Fruit fly (Drosophila melanogaster) ovary, adult (tissue): Measurements from ENCODE around the gene CG13084.

Source experiments
- CG17801 ChIP-seq: fragments of 200-800 bp; optimal IDR thresholded peaks from 2 replicates; lab custom pipeline; 2019; ENCODE audit warnings: missing biosample characterization, mild to moderate bottlenecking, missing genetic modification characterization, moderate library complexity; ENCODE audit not compliant: partially characterized antibody

Gene CG13084

DNA sequence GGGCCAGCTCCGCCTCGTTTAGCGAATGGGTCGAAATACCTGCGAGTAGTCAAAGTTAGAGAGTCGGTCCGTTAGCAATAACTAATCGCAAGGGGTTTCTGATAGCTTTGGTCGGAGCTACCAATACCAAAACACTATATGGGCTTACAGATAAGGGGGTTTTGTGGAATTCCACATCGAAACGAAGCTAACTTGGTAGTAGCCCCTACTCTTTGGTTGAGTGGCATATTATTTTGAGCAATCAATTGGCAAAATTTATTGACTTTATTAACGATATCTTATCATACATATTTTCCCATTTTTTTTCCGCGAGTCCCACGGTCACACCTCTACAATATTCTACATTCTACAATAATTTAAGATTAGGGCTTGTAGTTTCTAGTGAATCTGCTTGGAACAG is 21.6 kb downstream of the CG13084 start:
- no peak for TF ChIP-seq CG17801 (GFP tag; lab: Kevin White, UChicago)

DNA sequence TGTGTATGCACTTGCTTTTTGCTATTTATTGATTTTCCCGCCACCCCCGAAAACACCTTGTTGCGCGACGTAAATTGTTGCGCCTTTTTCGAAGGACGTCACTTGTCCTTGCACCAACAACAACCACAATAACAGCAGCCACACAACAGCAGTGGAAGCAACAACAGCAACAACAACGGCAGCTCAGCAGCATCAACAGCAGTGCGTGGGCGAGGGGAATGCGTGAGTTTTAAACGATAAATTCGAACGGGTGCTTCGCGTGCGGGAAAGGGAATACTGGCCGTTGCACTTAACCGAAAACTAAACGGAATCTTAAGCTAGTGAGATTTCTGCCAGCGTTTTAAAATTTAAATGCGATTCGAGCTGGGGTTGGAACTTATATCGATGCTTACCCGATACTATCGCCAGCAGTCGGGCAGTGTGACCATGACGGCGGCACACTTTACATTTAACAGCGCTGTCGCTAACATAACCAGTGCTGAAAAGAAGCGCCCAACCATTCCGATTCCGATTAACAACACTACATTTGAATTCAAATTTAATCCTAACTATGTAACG is 23.7 kb downstream of the CG13084 start, which contains the start of gene cyst:
Gene cyst, minus strand, starts transcription at position 404 of the 558 bp plus-strand sequence.
- TF ChIP-seq CG17801 (GFP tag; lab: Kevin White, UChicago) = no peak

DNA sequence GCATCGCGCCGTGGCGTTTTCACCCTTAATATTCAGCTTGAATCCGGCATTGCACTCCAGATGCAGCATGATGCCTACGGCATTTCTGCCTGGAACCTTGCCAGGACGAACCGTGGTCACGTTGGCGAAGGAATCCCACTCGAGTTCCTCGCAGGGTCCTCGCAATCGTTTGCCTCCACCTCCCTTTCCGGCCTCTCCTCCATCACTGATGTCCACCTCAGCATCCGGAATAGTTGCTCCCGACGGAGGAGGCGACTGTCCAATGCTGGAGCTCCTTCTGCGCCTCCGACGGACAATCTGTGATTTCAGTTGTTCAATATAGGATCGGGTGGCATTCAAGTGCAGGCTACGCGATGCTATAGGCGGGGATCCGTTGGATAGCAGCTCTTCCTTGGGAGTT is 27.5 kb downstream of the CG13084 start:
- no peak for TF ChIP-seq CG17801 (GFP tag; lab: Kevin White, UChicago)

dm6 chr2L:19516062-19516461 is 31.3 kb downstream of the CG13084 start:
- TF ChIP-seq CG17801 (GFP tag; lab: Kevin White, UChicago) = no peak

dm6 chr2L:19517154-19517814 is 32.6 kb downstream of the CG13084 start, which contains the start of gene Hasp:
Hasp (minus strand) TSS chr2L:19517204.
- TF ChIP-seq CG17801 (GFP tag; lab: Kevin White, UChicago) = no peak

DNA sequence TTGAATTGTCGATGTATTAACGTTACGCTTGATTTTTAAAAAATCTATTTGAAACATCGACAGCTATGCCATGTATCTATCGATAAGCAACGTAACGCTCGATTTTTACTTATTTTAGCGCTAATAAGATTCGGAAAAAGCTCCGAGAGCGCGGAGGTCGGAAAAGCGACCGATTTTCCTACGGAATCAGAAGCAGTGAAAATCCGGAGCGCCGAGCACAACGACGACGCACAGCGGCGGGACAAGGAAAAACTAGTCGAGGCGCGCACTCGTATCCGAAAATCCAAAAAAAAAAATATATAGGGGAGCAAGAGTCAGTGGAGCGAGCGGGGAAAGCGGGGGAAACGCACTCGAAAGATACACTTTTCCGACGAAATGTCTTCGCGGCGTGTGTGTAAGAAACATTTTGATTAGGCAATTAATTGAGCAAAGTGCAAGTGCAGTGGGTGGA is 33.9 kb downstream of the CG13084 start, which contains the start of gene CG10132:
Gene CG10132, plus strand, starts transcription at position 189 of the 451 bp plus-strand sequence.
- TF ChIP-seq CG17801 (GFP tag; lab: Kevin White, UChicago) = no peak

dm6 chr2L:19519611-19520010 is 34.9 kb downstream of the CG13084 start:
- TF ChIP-seq CG17801 (GFP tag; lab: Kevin White, UChicago) = no peak

- TF ChIP-seq CG17801 (GFP tag; lab: Kevin White, UChicago) = peak; percentile 57
These were observed 41.6 kb downstream of the CG13084 start, which contains the start of the genes Dpm1 and CG10137 for dm6 chr2L:19526316-19526715. Dpm1 (minus strand) TSS chr2L:19526368. CG10137 (plus strand) TSS chr2L:19526686.

dm6 chr2L:19526844-19527243 is 42.1 kb downstream of the CG13084 start:
- TF ChIP-seq CG17801 (GFP tag; lab: Kevin White, UChicago) = no peak

DNA sequence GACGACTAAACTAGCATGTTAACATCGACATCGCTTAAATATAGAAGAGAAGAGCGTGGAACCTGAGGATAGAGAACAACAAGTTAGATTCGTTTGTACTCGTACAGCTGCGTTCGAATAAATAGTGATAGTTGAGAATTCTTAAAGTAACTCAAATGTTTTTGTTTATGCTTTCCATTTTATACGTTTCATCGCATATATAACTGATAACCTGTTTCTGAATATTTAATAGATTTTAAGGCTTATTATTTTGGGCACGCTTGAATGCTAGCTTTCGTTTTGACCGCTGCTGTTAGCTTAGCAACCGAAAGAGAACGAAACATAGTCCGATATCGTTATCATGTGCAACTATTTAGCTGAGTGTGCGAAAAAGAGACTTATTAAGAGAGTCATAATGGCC is 43.6 kb downstream of the CG13084 start:
- TF ChIP-seq CG17801 (GFP tag; lab: Kevin White, UChicago) = peak; percentile 99

dm6 chr2L:19530092-19530491 is 45.4 kb downstream of the CG13084 start, which contains the start of gene CG10165:
CG10165 (minus strand) TSS chr2L:19530305.
- TF ChIP-seq CG17801 (GFP tag; lab: Kevin White, UChicago) = peak; percentile 20

- peak; percentile 80 for TF ChIP-seq CG17801 (GFP tag; lab: Kevin White, UChicago)
These were observed 48.5 kb downstream of the CG13084 start, which contains the start of gene CG33116 for dm6 chr2L:19533247-19533646. CG33116 (plus strand) TSS chr2L:19533479.

DNA sequence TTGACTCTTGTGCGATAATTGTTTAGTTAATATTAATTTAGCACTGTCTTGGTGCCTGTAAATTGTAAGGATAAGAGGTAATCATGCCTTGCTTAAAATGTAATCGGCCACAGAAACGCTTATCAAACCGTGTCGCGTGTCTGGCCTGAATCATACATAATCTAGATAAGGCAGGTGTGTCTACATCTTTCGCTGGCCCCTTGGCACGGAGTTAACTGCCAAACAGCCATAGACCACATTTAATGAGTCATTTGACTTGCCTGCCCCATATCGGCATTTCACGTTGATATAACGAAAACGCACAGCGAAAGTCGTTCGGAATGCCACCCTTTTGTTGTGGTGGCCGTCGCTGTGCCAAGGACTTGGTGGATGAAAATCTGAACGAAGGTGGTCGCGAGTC is 50.5 kb downstream of the CG13084 start, which contains the start of gene CG31697:
Gene CG31697, plus strand, starts transcription at position 215 of the 400 bp plus-strand sequence.
- no peak for TF ChIP-seq CG17801 (GFP tag; lab: Kevin White, UChicago)
